Worm (Caenorhabditis elegans): ENCODE data around the gene srh-37.

The srh-37 gene

ce11 chrV:512420-512819, at the start of gene srh-37:
TSS of gene srh-37 (minus strand) at chrV:512520.
- TF ChIP-seq flt-1 (GFP tag; IDR thresholded peaks at IDR 0.05) (no peak), aly-1 (tag; optimal IDR thresholded peaks at IDR 0.05) (no peak), sea-1 (GFP tag; conservative IDR thresholded peaks at IDR 0.05) (no peak), tbx-11 (GFP tag; IDR thresholded peaks at IDR 0.05) (no peak), tra-4 (tag; optimal IDR thresholded peaks at IDR 0.05) (no peak), B0310.2 (tag; optimal IDR thresholded peaks at IDR 0.05) (no peak), ets-7 (tag; optimal IDR thresholded peaks at IDR 0.05) (no peak), tbx-37 (GFP tag; conservative IDR thresholded peaks at IDR 0.05) (no peak), F13C5.2 (tag; optimal IDR thresholded peaks at IDR 0.05) (no peak), hmg-4 (GFP tag; optimal IDR thresholded peaks at IDR 0.05) (no peak), hmbx-1 (tag; optimal IDR thresholded peaks at IDR 0.05) (no peak), ceh-36 (tag; optimal IDR thresholded peaks at IDR 0.05) (no peak), hnd-1 (tag; optimal IDR thresholded peaks at IDR 0.05) (no peak), pes-1 (GFP tag; IDR thresholded peaks at IDR 0.05) (no peak), scrt-1 (GFP tag; IDR thresholded peaks at IDR 0.05) (no peak)

- TF ChIP-seq pes-1 (GFP tag; IDR thresholded peaks at IDR 0.05) (no peak), scrt-1 (GFP tag; IDR thresholded peaks at IDR 0.05) (no peak), tbx-11 (GFP tag; IDR thresholded peaks at IDR 0.05) (no peak)
Observed at ce11 chrV:559940-560339, 47.6 kb upstream of the srh-37 start, which contains the start of gene srx-7. TSS of gene srx-7 (plus strand) at chrV:560195.

ce11 chrV:556055-556454, 43.7 kb upstream of the srh-37 start, which contains the start of gene srx-8:
TSS of gene srx-8 (minus strand) at chrV:556155.
- TF ChIP-seq pes-1 (GFP tag; IDR thresholded peaks at IDR 0.05) = no peak
- TF ChIP-seq tra-4 (tag; optimal IDR thresholded peaks at IDR 0.05) = no peak
- TF ChIP-seq hmbx-1 (tag; optimal IDR thresholded peaks at IDR 0.05) = no peak
- TF ChIP-seq tbx-37 (GFP tag; conservative IDR thresholded peaks at IDR 0.05) = no peak
- no peak for TF ChIP-seq flt-1 (GFP tag; IDR thresholded peaks at IDR 0.05)

ce11 chrV:553067-553466, 40.7 kb upstream of the srh-37 start, which contains the start of gene C14C6.8:
TSS of gene C14C6.8 (minus strand) at chrV:553167.
- no peak for TF ChIP-seq F13C5.2 (tag; optimal IDR thresholded peaks at IDR 0.05)
- no peak for TF ChIP-seq flt-1 (GFP tag; IDR thresholded peaks at IDR 0.05)
- no peak for TF ChIP-seq hmbx-1 (tag; optimal IDR thresholded peaks at IDR 0.05)
- no peak for TF ChIP-seq tbx-37 (GFP tag; conservative IDR thresholded peaks at IDR 0.05)
- no peak for TF ChIP-seq ama-1 (optimal IDR thresholded peaks at IDR 0.05)
- no peak for TF ChIP-seq ceh-36 (tag; optimal IDR thresholded peaks at IDR 0.05)
- no peak for TF ChIP-seq hnd-1 (tag; optimal IDR thresholded peaks at IDR 0.05)
- no peak for TF ChIP-seq ets-7 (tag; optimal IDR thresholded peaks at IDR 0.05)
- TF ChIP-seq ceh-13 (GFP tag; optimal IDR thresholded peaks at IDR 0.05) = no peak
- TF ChIP-seq sea-1 (GFP tag; conservative IDR thresholded peaks at IDR 0.05) = no peak
- no peak for TF ChIP-seq hmg-4 (GFP tag; optimal IDR thresholded peaks at IDR 0.05)
- no peak for TF ChIP-seq tbx-11 (GFP tag; IDR thresholded peaks at IDR 0.05)
- TF ChIP-seq B0310.2 (tag; optimal IDR thresholded peaks at IDR 0.05) = no peak
- no peak for TF ChIP-seq aly-1 (tag; optimal IDR thresholded peaks at IDR 0.05)
- no peak for TF ChIP-seq tra-4 (tag; optimal IDR thresholded peaks at IDR 0.05)

- TF ChIP-seq ama-1 (optimal IDR thresholded peaks at IDR 0.05) = no peak
- no peak for TF ChIP-seq F13C5.2 (tag; optimal IDR thresholded peaks at IDR 0.05)
- TF ChIP-seq hnd-1 (tag; optimal IDR thresholded peaks at IDR 0.05) = no peak
- no peak for TF ChIP-seq aly-1 (tag; optimal IDR thresholded peaks at IDR 0.05)
- no peak for TF ChIP-seq sea-1 (GFP tag; conservative IDR thresholded peaks at IDR 0.05)
- no peak for TF ChIP-seq flt-1 (GFP tag; IDR thresholded peaks at IDR 0.05)
- TF ChIP-seq tra-4 (tag; optimal IDR thresholded peaks at IDR 0.05) = no peak
- TF ChIP-seq ets-7 (tag; optimal IDR thresholded peaks at IDR 0.05) = no peak
- no peak for TF ChIP-seq tbx-37 (GFP tag; conservative IDR thresholded peaks at IDR 0.05)
Observed at ce11 chrV:552406-552805, 40.1 kb upstream of the srh-37 start.

ce11 chrV:547980-548379, 35.7 kb upstream of the srh-37 start, which contains the start of gene C14C6.6:
TSS of gene C14C6.6 (minus strand) at chrV:548080.
- TF ChIP-seq scrt-1 (GFP tag; IDR thresholded peaks at IDR 0.05) (no peak), hmbx-1 (tag; optimal IDR thresholded peaks at IDR 0.05) (no peak), B0310.2 (tag; optimal IDR thresholded peaks at IDR 0.05) (no peak), flt-1 (GFP tag; IDR thresholded peaks at IDR 0.05) (no peak), ama-1 (optimal IDR thresholded peaks at IDR 0.05) (no peak), hnd-1 (tag; optimal IDR thresholded peaks at IDR 0.05) (no peak), ceh-13 (GFP tag; optimal IDR thresholded peaks at IDR 0.05) (no peak), tbx-11 (GFP tag; IDR thresholded peaks at IDR 0.05) (no peak), ceh-36 (tag; optimal IDR thresholded peaks at IDR 0.05) (no peak), tbx-37 (GFP tag; conservative IDR thresholded peaks at IDR 0.05) (no peak), tra-4 (tag; optimal IDR thresholded peaks at IDR 0.05) (no peak), F13C5.2 (tag; optimal IDR thresholded peaks at IDR 0.05) (no peak), ets-7 (tag; optimal IDR thresholded peaks at IDR 0.05) (no peak), sea-1 (GFP tag; conservative IDR thresholded peaks at IDR 0.05) (no peak), hmg-4 (GFP tag; optimal IDR thresholded peaks at IDR 0.05) (no peak), pes-1 (GFP tag; IDR thresholded peaks at IDR 0.05) (no peak), aly-1 (tag; optimal IDR thresholded peaks at IDR 0.05) (no peak)

- no peak for TF ChIP-seq ceh-36 (tag; optimal IDR thresholded peaks at IDR 0.05)
- TF ChIP-seq scrt-1 (GFP tag; IDR thresholded peaks at IDR 0.05) = no peak
- no peak for TF ChIP-seq aly-1 (tag; optimal IDR thresholded peaks at IDR 0.05)
- no peak for TF ChIP-seq ets-7 (tag; optimal IDR thresholded peaks at IDR 0.05)
- TF ChIP-seq hnd-1 (tag; optimal IDR thresholded peaks at IDR 0.05) = no peak
- no peak for TF ChIP-seq tbx-37 (GFP tag; conservative IDR thresholded peaks at IDR 0.05)
- TF ChIP-seq tbx-11 (GFP tag; IDR thresholded peaks at IDR 0.05) = no peak
- no peak for TF ChIP-seq hmg-4 (GFP tag; optimal IDR thresholded peaks at IDR 0.05)
- no peak for TF ChIP-seq sea-1 (GFP tag; conservative IDR thresholded peaks at IDR 0.05)
- TF ChIP-seq B0310.2 (tag; optimal IDR thresholded peaks at IDR 0.05) = no peak
- no peak for TF ChIP-seq flt-1 (GFP tag; IDR thresholded peaks at IDR 0.05)
- TF ChIP-seq ceh-13 (GFP tag; optimal IDR thresholded peaks at IDR 0.05) = no peak
- TF ChIP-seq F13C5.2 (tag; optimal IDR thresholded peaks at IDR 0.05) = no peak
- TF ChIP-seq hmbx-1 (tag; optimal IDR thresholded peaks at IDR 0.05) = no peak
- no peak for TF ChIP-seq tra-4 (tag; optimal IDR thresholded peaks at IDR 0.05)
- TF ChIP-seq ama-1 (optimal IDR thresholded peaks at IDR 0.05) = no peak
- no peak for TF ChIP-seq pes-1 (GFP tag; IDR thresholded peaks at IDR 0.05)
Observed at ce11 chrV:543169-543568, 30.8 kb upstream of the srh-37 start, which contains the start of gene C14C6.3. TSS of gene C14C6.3 (plus strand) at chrV:543469.

Measured in whole organism, early embryonic.